Worm (Caenorhabditis elegans) whole organism, young adult: ENCODE data around the gene F47D12.3.
A peak's percentile ranks its signal among the peaks of the same experiment; 100 is the strongest.

Experiments
- B0019.2 ChIP-seq: fragments of 200-800 bp; sonication (Bioruptor generic); conservative IDR thresholded peaks from 2 replicates; pipeline ENCODE4 v1.3.6; 2022; ENCODE audit warnings: missing genetic modification reagents, missing genetic modification characterization, missing compliant biosample characterization
- B0336.3 ChIP-seq: fragments of 200-800 bp; sonication (Bioruptor generic); IDR thresholded peaks from 2 replicates; pipeline ENCODE4 v1.3.6; 2022; ENCODE audit warnings: missing genetic modification characterization, missing compliant biosample characterization
- C06A6.2 ChIP-seq: fragments of 200-800 bp; sonication (Bioruptor generic); conservative IDR thresholded peaks from 2 replicates; pipeline ENCODE4 v1.3.6; 2022; ENCODE audit warnings: missing genetic modification characterization, missing compliant biosample characterization
- F23B12.7 ChIP-seq: sonication (generic microtip); optimal IDR thresholded peaks from 2 replicates; lab custom pipeline; 2017; ENCODE audit warnings: missing genetic modification characterization, mild to moderate bottlenecking, missing compliant biosample characterization, antibody characterized with exemption, moderate library complexity; ENCODE audit not compliant: insufficient read depth
- F33H1.4 ChIP-seq: fragments of 200-800 bp; sonication (Bioruptor generic); IDR thresholded peaks from 2 replicates; pipeline ENCODE4 v1.3.6; 2022; ENCODE audit warnings: missing genetic modification reagents, missing genetic modification characterization, missing compliant biosample characterization
- K11D2.4 ChIP-seq: fragments of 200-800 bp; sonication (Bioruptor generic); IDR thresholded peaks from 2 replicates; pipeline ENCODE4 v1.3.6; 2022; ENCODE audit warnings: missing genetic modification reagents, missing genetic modification characterization, missing compliant biosample characterization
- K12H6.12 ChIP-seq: fragments of 200-800 bp; sonication (Bioruptor generic); optimal IDR thresholded peaks from 2 replicates; lab custom pipeline; 2018; ENCODE audit warnings: mild to moderate bottlenecking, missing genetic modification characterization, missing compliant biosample characterization
- Y56A3A.18 ChIP-seq: fragments of 200-800 bp; sonication (Bioruptor generic); IDR thresholded peaks from 2 replicates; pipeline ENCODE4 v1.3.6; 2022; ENCODE audit warnings: missing genetic modification reagents, missing genetic modification characterization, missing compliant biosample characterization
- ZK185.1 ChIP-seq: sonication (generic microtip); optimal IDR thresholded peaks from 2 replicates; lab custom pipeline; 2016; ENCODE audit warnings: mild to moderate bottlenecking, missing genetic modification characterization, missing compliant biosample characterization; ENCODE audit not compliant: poor library complexity, severe bottlenecking
- athp-1 ChIP-seq: sonication (generic microtip); optimal IDR thresholded peaks from 2 replicates; lab custom pipeline; 2017; ENCODE audit warnings: mild to moderate bottlenecking, missing genetic modification characterization, missing compliant biosample characterization
- attf-5 ChIP-seq: fragments of 200-800 bp; sonication (Bioruptor generic); optimal IDR thresholded peaks from 2 replicates; lab custom pipeline; 2018; ENCODE audit warnings: mild to moderate bottlenecking, missing genetic modification characterization, missing compliant biosample characterization
- bed-1 ChIP-seq: fragments of 200-800 bp; sonication (Bioruptor generic); IDR thresholded peaks from 2 replicates; pipeline ENCODE4 v1.3.6; 2022; ENCODE audit warnings: missing genetic modification reagents, missing genetic modification characterization, missing compliant biosample characterization
- cebp-1 ChIP-seq, 2 experiments: fragments of 200-800 bp in 1 of 2; sonication (Bioruptor generic) in 1 of 2; sonication (generic microtip) in 1 of 2; IDR thresholded peaks in 1 of 2; optimal IDR thresholded peaks in 1 of 2; 2 replicates each; pipeline versions ENCODE4 v1.3.6 to Lab custom; 2017 to 2022; ENCODE audit warnings: missing compliant biosample characterization in 2 of 2, missing genetic modification characterization in 2 of 2, mild to moderate bottlenecking in 1 of 2, missing genetic modification reagents in 1 of 2, moderate library complexity in 1 of 2
- chd-7 ChIP-seq: sonication (generic microtip); optimal IDR thresholded peaks from 2 replicates; lab custom pipeline; 2016; ENCODE audit warnings: mild to moderate bottlenecking, missing genetic modification characterization, moderate library complexity, missing compliant biosample characterization
- dox-1 ChIP-seq: fragments of 200-800 bp; sonication (Bioruptor generic); IDR thresholded peaks from 2 replicates; pipeline ENCODE4 v1.3.6; 2022; ENCODE audit warnings: missing genetic modification reagents, missing genetic modification characterization, missing compliant biosample characterization
- efl-1 ChIP-seq: fragments of 150-350 bp; optimal IDR thresholded peaks from 2 replicates; lab custom pipeline; 2014; ENCODE audit warnings: missing biosample characterization, missing genetic modification reagents, missing genetic modification characterization
- ekl-4 ChIP-seq: fragments of 200-800 bp; sonication (Bioruptor generic); IDR thresholded peaks from 2 replicates; pipeline ENCODE4 v1.3.6; 2022; ENCODE audit warnings: missing genetic modification reagents, missing genetic modification characterization, missing compliant biosample characterization
- ets-4 ChIP-seq: fragments of 200-800 bp; sonication (Bioruptor generic); optimal IDR thresholded peaks from 2 replicates; lab custom pipeline; 2018; ENCODE audit warnings: mild to moderate bottlenecking, missing genetic modification characterization, missing compliant biosample characterization
- hlh-12 ChIP-seq: sonication (generic microtip); optimal IDR thresholded peaks from 2 replicates; lab custom pipeline; 2016; ENCODE audit warnings: missing genetic modification characterization, missing compliant biosample characterization
- hlh-26 ChIP-seq: fragments of 200-800 bp; sonication (Bioruptor generic); conservative IDR thresholded peaks from 2 replicates; pipeline ENCODE4 v1.3.6; 2022; ENCODE audit warnings: missing genetic modification reagents, missing genetic modification characterization, missing compliant biosample characterization
- hmg-1.2 ChIP-seq: fragments of 200-800 bp; sonication (Bioruptor generic); IDR thresholded peaks from 2 replicates; pipeline ENCODE4 v1.3.6; 2022; ENCODE audit warnings: missing genetic modification reagents, missing genetic modification characterization, missing compliant biosample characterization
- let-607 ChIP-seq, 2 experiments: fragments of 200-800 bp in 1 of 2; sonication (Bioruptor generic) in 1 of 2; sonication (generic microtip) in 1 of 2; optimal IDR thresholded peaks; 2 replicates each; lab custom pipeline; 2016 to 2018; ENCODE audit warnings: mild to moderate bottlenecking in 2 of 2, missing compliant biosample characterization in 2 of 2, missing genetic modification characterization in 2 of 2, moderate library complexity in 2 of 2, missing genotype in 1 of 2
- lin-26 ChIP-seq: fragments of 200-800 bp; sonication (Bioruptor generic); IDR thresholded peaks from 2 replicates; pipeline ENCODE4 v1.3.6; 2022; ENCODE audit warnings: missing genetic modification reagents, missing genetic modification characterization, missing compliant biosample characterization
- lin-40 ChIP-seq: sonication (generic microtip); optimal IDR thresholded peaks from 2 replicates; lab custom pipeline; 2016; ENCODE audit warnings: missing genetic modification characterization, mild to moderate bottlenecking, missing compliant biosample characterization, missing genotype, missing genetic modification reagents
- lin-54 ChIP-seq: fragments of 200-800 bp; sonication (Bioruptor generic); optimal IDR thresholded peaks from 2 replicates; lab custom pipeline; 2018; ENCODE audit warnings: mild to moderate bottlenecking, missing genetic modification characterization, missing compliant biosample characterization
- madf-6 ChIP-seq: fragments of 200-800 bp; sonication (Bioruptor generic); IDR thresholded peaks from 2 replicates; pipeline ENCODE4 v1.3.6; 2022; ENCODE audit warnings: missing genetic modification reagents, missing genetic modification characterization, missing compliant biosample characterization
- nfyb-1 ChIP-seq: fragments of 200-800 bp; sonication (Bioruptor generic); IDR thresholded peaks from 2 replicates; pipeline ENCODE4 v1.3.6; 2022; ENCODE audit warnings: missing genetic modification reagents, missing genetic modification characterization, missing compliant biosample characterization
- nhr-179 ChIP-seq: sonication (generic microtip); optimal IDR thresholded peaks from 2 replicates; lab custom pipeline; 2016; ENCODE audit warnings: mild to moderate bottlenecking, missing genetic modification characterization, missing compliant biosample characterization
- nhr-80 ChIP-seq: sonication (generic microtip); optimal IDR thresholded peaks from 2 replicates; lab custom pipeline; 2016; ENCODE audit warnings: missing genetic modification characterization, missing compliant biosample characterization
- pbrm-1 ChIP-seq: fragments of 200-800 bp; sonication (Bioruptor generic); IDR thresholded peaks from 2 replicates; pipeline ENCODE4 v1.3.6; 2022; ENCODE audit warnings: missing genetic modification reagents, missing genetic modification characterization, missing compliant biosample characterization
- rcor-1 ChIP-seq: fragments of 200-800 bp; sonication (Bioruptor generic); IDR thresholded peaks from 2 replicates; pipeline ENCODE4 v1.3.6; 2022; ENCODE audit warnings: missing genetic modification reagents, missing genetic modification characterization, missing compliant biosample characterization
- repo-1 ChIP-seq: sonication (generic microtip); optimal IDR thresholded peaks from 2 replicates; lab custom pipeline; 2017; ENCODE audit warnings: mild to moderate bottlenecking, missing genetic modification characterization, missing compliant biosample characterization
- rpc-1 ChIP-seq, 2 experiments: fragments of 150-350 bp in 1 of 2; sonication (generic microtip) in 1 of 2; optimal IDR thresholded peaks; 2 replicates each; lab custom pipeline; 2014 to 2018; ENCODE audit warnings: missing biosample characterization in 1 of 2, missing genetic modification characterization in 1 of 2, missing genetic modification reagents in 1 of 2, missing genotype in 1 of 2
- snpc-1.1 ChIP-seq: sonication (generic microtip); optimal IDR thresholded peaks from 2 replicates; lab custom pipeline; 2017; ENCODE audit warnings: missing genetic modification characterization, mild to moderate bottlenecking, missing compliant biosample characterization, antibody characterized with exemption, moderate library complexity, missing genotype, missing genetic modification reagents; ENCODE audit not compliant: insufficient read depth
- snpc-3.4 ChIP-seq: sonication (generic microtip); optimal IDR thresholded peaks from 2 replicates; lab custom pipeline; 2017; ENCODE audit warnings: missing genetic modification characterization, mild to moderate bottlenecking, missing compliant biosample characterization, antibody characterized with exemption, moderate library complexity, missing genotype, missing genetic modification reagents
- somi-1 ChIP-seq: fragments of 200-800 bp; sonication (Bioruptor generic); optimal IDR thresholded peaks from 2 replicates; lab custom pipeline; 2018; ENCODE audit warnings: mild to moderate bottlenecking, missing genetic modification characterization, missing compliant biosample characterization
- tbp1 ChIP-seq: fragments of 200-800 bp; sonication (Bioruptor generic); optimal IDR thresholded peaks from 2 replicates; lab custom pipeline; 2018; ENCODE audit warnings: mild to moderate bottlenecking, missing genetic modification characterization, missing compliant biosample characterization
- unc-62 ChIP-seq: fragments of 150-350 bp; optimal IDR thresholded peaks from 2 replicates; lab custom pipeline; 2014; ENCODE audit warnings: missing biosample characterization, missing genetic modification reagents, missing genetic modification characterization
- zfh-2 ChIP-seq: fragments of 200-800 bp; sonication (Bioruptor generic); conservative IDR thresholded peaks from 2 replicates; pipeline ENCODE4 v1.3.6; 2022; ENCODE audit warnings: missing genetic modification reagents, missing genetic modification characterization, missing compliant biosample characterization
- ztf-26 ChIP-seq: sonication (generic microtip); optimal IDR thresholded peaks from 2 replicates; lab custom pipeline; 2017; ENCODE audit warnings: missing genetic modification characterization, missing compliant biosample characterization
- ztf-6 ChIP-seq: fragments of 200-800 bp; sonication (Bioruptor generic); IDR thresholded peaks from 2 replicates; pipeline ENCODE4 v1.3.6; 2022; ENCODE audit warnings: missing genetic modification reagents, missing genetic modification characterization, missing compliant biosample characterization

F47D12.3 gene

DNA sequence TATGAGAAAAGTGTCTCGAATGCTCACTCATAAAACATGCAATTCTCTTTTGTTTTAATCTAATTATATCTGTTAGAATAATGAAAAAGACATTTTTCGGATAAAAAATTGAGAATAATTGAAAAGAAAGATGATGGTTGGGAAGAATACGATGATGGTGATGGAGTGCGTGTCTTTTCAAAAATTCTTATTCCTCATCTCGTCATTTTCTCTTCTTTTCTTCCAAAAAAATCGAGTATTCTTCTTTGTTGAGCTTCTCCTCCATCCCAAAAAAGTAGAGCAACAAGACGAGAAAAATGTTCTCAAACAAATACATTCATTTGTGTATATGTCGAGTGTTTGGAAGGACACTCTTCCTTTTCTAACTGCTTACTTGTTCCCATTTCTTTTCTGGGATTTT lies 662 bp upstream of the F47D12.3 start:
- TF ChIP-seq let-607 (tag; optimal IDR thresholded peaks at IDR 0.05; lab: Kevin White, UChicago) (no peak), ets-4 (GFP tag; lab: Kevin White, UChicago) (no peak), ztf-6 (GFP tag; lab: Robert Waterston, UW) (no peak), hlh-12 (tag; lab: Kevin White, UChicago) (no peak), unc-62 (no peak), hlh-26 (GFP tag; lab: Robert Waterston, UW) (no peak), snpc-1.1 (tag; lab: Kevin White, UChicago) (no peak), Y56A3A.18 (no peak), rcor-1 (GFP tag; lab: Robert Waterston, UW) (no peak), zfh-2 (no peak)

DNA sequence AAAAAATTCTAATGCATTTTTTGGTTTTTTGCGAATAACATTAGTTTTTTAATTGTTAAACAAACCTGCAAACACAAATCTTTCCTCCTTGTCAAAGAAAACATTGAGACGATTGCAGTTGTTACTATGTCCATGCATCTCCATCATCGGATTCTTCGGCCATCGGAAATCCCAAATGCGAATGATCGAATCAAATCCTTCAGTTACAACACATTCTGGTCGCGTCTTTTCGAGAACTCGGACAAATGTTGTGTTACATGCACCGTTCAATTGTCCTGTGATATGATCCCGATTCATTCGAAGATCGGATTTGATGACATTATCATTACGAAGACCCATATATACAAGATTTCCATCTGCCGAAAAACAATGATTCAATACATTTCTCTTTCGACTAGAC lies 2.0 kb downstream of the F47D12.3 start:
- TF ChIP-seq repo-1 (tag; lab: Kevin White, UChicago) (no peak), F23B12.7 (tag; lab: Kevin White, UChicago) (no peak), B0019.2 (GFP tag; lab: Robert Waterston, UW) (no peak), nhr-179 (no peak), efl-1 (no peak)

DNA sequence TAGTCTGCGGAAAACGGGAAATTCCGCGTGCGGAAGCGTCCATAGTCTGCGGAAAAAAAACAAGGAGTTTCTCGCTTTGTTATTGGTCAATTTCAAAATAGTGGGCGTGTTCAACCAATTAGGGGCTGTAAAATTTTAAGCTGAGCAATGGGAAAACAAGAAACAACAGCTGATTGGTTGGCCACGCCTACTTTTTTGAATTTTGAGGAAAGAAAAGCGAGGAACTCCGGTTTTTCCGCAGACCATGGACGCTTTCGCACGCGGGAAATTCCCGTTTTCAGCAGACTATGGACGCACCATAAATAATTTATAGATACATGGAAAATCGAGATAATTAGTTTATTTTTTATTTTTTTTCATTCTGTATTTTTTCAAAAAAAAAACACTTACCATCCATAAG lies 3.4 kb downstream of the F47D12.3 start:
- TF ChIP-seq nfyb-1 (GFP tag; lab: Robert Waterston, UW) = peak; percentile 76

DNA sequence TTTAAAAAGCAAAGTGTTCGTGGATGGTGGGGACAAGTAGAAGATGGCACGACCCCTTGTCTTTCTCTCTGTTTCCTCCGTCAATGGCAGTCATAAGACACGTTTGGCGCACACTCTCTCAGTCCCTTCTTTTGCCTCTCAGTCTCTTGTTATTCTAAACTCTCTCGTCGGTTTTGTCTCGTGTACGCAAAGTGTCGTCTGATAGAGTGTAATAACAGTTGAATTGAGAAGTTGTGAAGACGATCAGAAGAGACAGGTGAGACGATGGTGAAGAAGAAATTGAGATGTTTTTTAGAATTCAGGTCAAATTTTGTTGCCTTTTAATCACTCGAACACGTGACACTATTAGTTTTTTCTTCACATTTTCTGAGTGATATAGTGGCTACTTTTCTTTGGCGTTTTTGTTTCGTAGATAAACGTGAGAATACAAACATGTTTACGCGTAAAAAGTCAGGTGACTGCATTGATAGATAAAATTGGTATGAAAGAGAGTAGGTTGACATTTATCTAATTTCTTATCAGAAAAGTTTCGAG lies 4.9 kb downstream of the F47D12.3 start, which contains the start of gene F47D12.9:
F47D12.9 (minus strand) TSS at position 267 of the 534 bp plus-strand sequence.
- TF ChIP-seq cebp-1 (GFP tag; IDR thresholded peaks at IDR 0.05; lab: Robert Waterston, UW) = no peak
- TF ChIP-seq cebp-1 (tag; optimal IDR thresholded peaks at IDR 0.05; lab: Kevin White, UChicago) = peak; percentile 74
- TF ChIP-seq ekl-4 (GFP tag; lab: Robert Waterston, UW) = peak; percentile 45; the same call in 1 of the 2 replicates
- peak; percentile 48; the same call in 1 of the 2 replicates for TF ChIP-seq nfyb-1 (GFP tag; lab: Robert Waterston, UW)
- peak; percentile 16 for TF ChIP-seq lin-54 (GFP tag; lab: Kevin White, UChicago)
- TF ChIP-seq attf-5 (GFP tag; lab: Kevin White, UChicago) = peak; percentile 82
- peak; percentile 46; the same call in 1 of the 2 replicates for TF ChIP-seq B0336.3 (GFP tag; lab: Robert Waterston, UW)
- no peak for TF ChIP-seq bed-1 (GFP tag; lab: Robert Waterston, UW)
- TF ChIP-seq snpc-3.4 (tag; lab: Kevin White, UChicago) = no peak
- no peak for TF ChIP-seq ZK185.1
- peak; percentile 14 for TF ChIP-seq chd-7 (tag; lab: Kevin White, UChicago)
- peak; percentile 61 for TF ChIP-seq nhr-80 (tag; lab: Kevin White, UChicago)
- TF ChIP-seq ztf-26 (tag; lab: Kevin White, UChicago) = peak; percentile 60
- peak; percentile 80 for TF ChIP-seq somi-1 (GFP tag; lab: Kevin White, UChicago)
- no peak for TF ChIP-seq rpc-1 (optimal IDR thresholded peaks at IDR 0.05; lab: Kevin White, UChicago)
- no peak for TF ChIP-seq rpc-1 (tag; optimal IDR thresholded peaks at IDR 0.05; lab: Kevin White, UChicago)
- TF ChIP-seq K11D2.4 (GFP tag; lab: Robert Waterston, UW) = peak; percentile 47; the same call in 1 of the 2 replicates
- TF ChIP-seq dox-1 (GFP tag; lab: Robert Waterston, UW) = peak; percentile 62; the same call in 1 of the 2 replicates
- TF ChIP-seq lin-26 (GFP tag; lab: Robert Waterston, UW) = 0 out of 2 replicates have a peak, but pooled peaks have one; percentile 38
- TF ChIP-seq athp-1 (tag; lab: Kevin White, UChicago) = no peak
- 0 out of 2 replicates have a peak, but pooled peaks have one; percentile 8 for TF ChIP-seq madf-6 (GFP tag; lab: Robert Waterston, UW)
- 0 out of 2 replicates have a peak, but pooled peaks have one; percentile 26 for TF ChIP-seq C06A6.2 (GFP tag; lab: Robert Waterston, UW)
- TF ChIP-seq lin-40 (tag; lab: Kevin White, UChicago) = peak; percentile 81
- peak in 1 of 2 experiments; percentile 21 for TF ChIP-seq let-607 (tag; optimal IDR thresholded peaks at IDR 0.05; lab: Kevin White, UChicago)
- peak; percentile 22 for TF ChIP-seq F23B12.7 (tag; lab: Kevin White, UChicago)
- TF ChIP-seq hmg-1.2 = peak; percentile 89
- TF ChIP-seq K12H6.12 (tag; lab: Kevin White, UChicago) = peak; percentile 82
- no peak for TF ChIP-seq F33H1.4 (GFP tag; lab: Robert Waterston, UW)
- TF ChIP-seq pbrm-1 (GFP tag; lab: Robert Waterston, UW) = 0 out of 2 replicates have a peak, but pooled peaks have one; percentile 46
- TF ChIP-seq tbp1 = peak; percentile 20
